Worm (Caenorhabditis elegans) whole organism, L3 larva: ENCODE data around the gene sru-37.

Source experiments
- R02D3.7 ChIP-seq: fragments of 150-350 bp; optimal IDR thresholded peaks from 2 replicates; lab custom pipeline; 2014; ENCODE audit warnings: missing biosample characterization, missing genetic modification characterization
- aly-2 ChIP-seq: fragments of 150-350 bp; optimal IDR thresholded peaks from 2 replicates; lab custom pipeline; 2014; ENCODE audit warnings: missing biosample characterization, missing genetic modification characterization
- ama-1 ChIP-seq: fragments of 150-350 bp; optimal IDR thresholded peaks from 2 replicates; lab custom pipeline; 2018
- ceh-16 ChIP-seq: sonication (generic microtip); optimal IDR thresholded peaks from 2 replicates; lab custom pipeline; 2017; ENCODE audit warnings: missing biosample characterization, missing genetic modification characterization
- ceh-9 ChIP-seq: sonication (generic microtip); optimal IDR thresholded peaks from 2 replicates; lab custom pipeline; 2018; ENCODE audit warnings: missing biosample characterization, missing genetic modification characterization
- daf-12 ChIP-seq: fragments of 150-350 bp; optimal IDR thresholded peaks from 2 replicates; lab custom pipeline; 2014; ENCODE audit warnings: missing biosample characterization, missing genetic modification reagents, missing genetic modification characterization
- egl-27 ChIP-seq: sonication (generic microtip); optimal IDR thresholded peaks from 4 replicates; lab custom pipeline; 2017; ENCODE audit warnings: missing biosample characterization, missing genetic modification reagents, missing genetic modification characterization
- egl-5 ChIP-seq: fragments of 150-350 bp; optimal IDR thresholded peaks from 2 replicates; lab custom pipeline; 2017; ENCODE audit warnings: missing biosample characterization, missing genetic modification reagents, missing genetic modification characterization, inconsistent platforms
- elt-1 ChIP-seq: fragments of 150-350 bp; optimal IDR thresholded peaks from 2 replicates; lab custom pipeline; 2014; ENCODE audit warnings: missing biosample characterization, missing genetic modification characterization
- elt-2 ChIP-seq: sonication (generic microtip); optimal IDR thresholded peaks from 2 replicates; lab custom pipeline; 2016; ENCODE audit warnings: missing genetic modification reagents, mild to moderate bottlenecking, missing genetic modification characterization, missing compliant biosample characterization
- elt-3 ChIP-seq, 3 experiments: fragments of 150-350 bp in 1 of 3; sonication (generic microtip) in 2 of 3; optimal IDR thresholded peaks; 2 replicates in 2 of 3; 4 replicates in 1 of 3; lab custom pipeline; 2014 to 2017; ENCODE audit warnings: missing biosample characterization in 3 of 3, missing genetic modification characterization in 3 of 3
- eor-1 ChIP-seq, 2 experiments: fragments of 150-350 bp; optimal IDR thresholded peaks; 2 replicates each; lab custom pipeline; 2014 to 2018; ENCODE audit warnings: missing biosample characterization in 2 of 2, missing genetic modification characterization in 2 of 2
- fkh-10 ChIP-seq: sonication (generic microtip); optimal IDR thresholded peaks from 2 replicates; lab custom pipeline; 2017; ENCODE audit warnings: missing biosample characterization, missing genetic modification reagents, missing genetic modification characterization
- hmg-11 ChIP-seq: sonication (generic microtip); optimal IDR thresholded peaks from 2 replicates; lab custom pipeline; 2016; ENCODE audit warnings: missing genetic modification characterization, missing compliant biosample characterization
- jun-1 ChIP-seq: fragments of 150-350 bp; optimal IDR thresholded peaks from 2 replicates; lab custom pipeline; 2014; ENCODE audit warnings: missing biosample characterization, missing genetic modification reagents, missing genetic modification characterization
- lin-15B ChIP-seq: fragments of 150-350 bp; optimal IDR thresholded peaks from 2 replicates; lab custom pipeline; 2014; ENCODE audit warnings: missing biosample characterization, missing genetic modification characterization
- lsy-12 ChIP-seq: sonication (generic microtip); optimal IDR thresholded peaks from 2 replicates; lab custom pipeline; 2016; ENCODE audit warnings: mild to moderate bottlenecking, missing genetic modification characterization, missing compliant biosample characterization
- mdl-1 ChIP-seq: fragments of 150-350 bp; optimal IDR thresholded peaks from 2 replicates; lab custom pipeline; 2014; ENCODE audit warnings: missing biosample characterization, missing genetic modification characterization
- mml-1 ChIP-seq: fragments of 150-350 bp; sonication (generic microtip); optimal IDR thresholded peaks from 3 replicates; lab custom pipeline; 2014; ENCODE audit warnings: missing biosample characterization, missing genetic modification characterization
- nfya-1 ChIP-seq: sonication (generic microtip); optimal IDR thresholded peaks from 2 replicates; lab custom pipeline; 2017; ENCODE audit warnings: missing genetic modification characterization, mild to moderate bottlenecking, missing compliant biosample characterization, antibody characterized with exemption, moderate library complexity; ENCODE audit not compliant: insufficient read depth
- nhr-12 ChIP-seq: fragments of 150-350 bp; optimal IDR thresholded peaks from 2 replicates; lab custom pipeline; 2014; ENCODE audit warnings: missing biosample characterization, missing genetic modification characterization
- nhr-23 ChIP-seq: fragments of 150-350 bp; optimal IDR thresholded peaks from 2 replicates; lab custom pipeline; 2014; ENCODE audit warnings: missing biosample characterization, missing genetic modification reagents, missing genetic modification characterization
- nhr-237 ChIP-seq: fragments of 150-350 bp; optimal IDR thresholded peaks from 2 replicates; lab custom pipeline; 2014; ENCODE audit warnings: missing biosample characterization, missing genetic modification characterization
- nhr-25 ChIP-seq: sonication (generic microtip); optimal IDR thresholded peaks from 2 replicates; lab custom pipeline; 2017; ENCODE audit warnings: missing biosample characterization, missing genetic modification characterization
- nhr-28 ChIP-seq: fragments of 150-350 bp; optimal IDR thresholded peaks from 2 replicates; lab custom pipeline; 2014; ENCODE audit warnings: missing biosample characterization, missing genetic modification characterization
- nhr-67 ChIP-seq: fragments of 150-350 bp; optimal IDR thresholded peaks from 2 replicates; lab custom pipeline; 2014; ENCODE audit warnings: missing biosample characterization, missing genetic modification characterization
- nhr-76 ChIP-seq: fragments of 150-350 bp; sonication (generic microtip); optimal IDR thresholded peaks from 5 replicates; lab custom pipeline; 2014; ENCODE audit warnings: missing biosample characterization, missing genetic modification characterization
- pha-4 ChIP-seq: fragments of 150-350 bp; optimal IDR thresholded peaks from 2 replicates; lab custom pipeline; 2014; ENCODE audit warnings: missing biosample characterization, missing genetic modification reagents, missing genetic modification characterization
- sea-2 ChIP-seq: fragments of 150-350 bp; sonication (generic microtip); optimal IDR thresholded peaks from 4 replicates; lab custom pipeline; 2014; ENCODE audit warnings: missing biosample characterization, missing genetic modification reagents, missing genetic modification characterization
- skn-1 ChIP-seq: fragments of 150-350 bp; optimal IDR thresholded peaks from 2 replicates; lab custom pipeline; 2014; ENCODE audit warnings: missing biosample characterization, missing genetic modification characterization
- snpc-4 ChIP-seq: fragments of 150-350 bp; optimal IDR thresholded peaks from 2 replicates; lab custom pipeline; 2014; ENCODE audit warnings: missing biosample characterization, missing genetic modification characterization
- tbx-2 ChIP-seq: sonication (generic microtip); optimal IDR thresholded peaks from 2 replicates; lab custom pipeline; 2016; ENCODE audit warnings: mild to moderate bottlenecking, missing genetic modification characterization, missing compliant biosample characterization
- unc-39 ChIP-seq: sonication (generic microtip); optimal IDR thresholded peaks from 4 replicates; lab custom pipeline; 2017; ENCODE audit warnings: missing biosample characterization, missing genetic modification characterization
- unc-62 ChIP-seq: fragments of 150-350 bp; sonication (generic microtip); optimal IDR thresholded peaks from 4 replicates; lab custom pipeline; 2014; ENCODE audit warnings: missing biosample characterization, missing genetic modification reagents, missing genetic modification characterization
- zag-1 ChIP-seq: fragments of 150-350 bp; optimal IDR thresholded peaks from 2 replicates; lab custom pipeline; 2014; ENCODE audit warnings: missing biosample characterization, missing genetic modification characterization
- ztf-11 ChIP-seq: fragments of 150-350 bp; optimal IDR thresholded peaks from 2 replicates; lab custom pipeline; 2014; ENCODE audit warnings: missing biosample characterization, missing genetic modification characterization
- ztf-4 ChIP-seq: fragments of 150-350 bp; optimal IDR thresholded peaks from 2 replicates; lab custom pipeline; 2014; ENCODE audit warnings: missing biosample characterization, missing genetic modification characterization

Gene sru-37

DNA sequence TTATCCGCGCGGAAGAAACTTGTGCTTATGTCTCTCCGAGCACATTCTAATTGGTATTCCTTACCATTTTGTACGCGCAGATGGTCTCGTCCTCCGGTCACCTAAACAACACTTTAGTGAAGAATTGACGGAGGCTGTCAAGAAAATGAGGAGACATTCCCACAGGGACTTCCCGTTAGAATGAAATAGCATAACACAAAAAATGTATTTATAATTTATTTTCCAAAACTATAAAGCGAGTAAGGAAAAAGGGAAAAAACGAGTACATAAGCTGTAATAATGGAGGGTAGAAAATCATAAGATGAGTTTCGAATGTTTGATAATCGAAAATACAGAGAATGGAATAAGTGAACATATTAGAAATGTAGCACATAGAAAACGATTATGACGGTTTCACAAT, 29.5 kb upstream of the sru-37 start, which contains the start of gene F46B6.12:
TSS of gene F46B6.12 (minus strand) at position 101 of the 400 bp plus-strand sequence.
- TF ChIP-seq unc-39, result no peak
- TF ChIP-seq nfya-1 (tag; lab: Kevin White, UChicago), result no peak
- no peak for TF ChIP-seq tbx-2 (tag; lab: Kevin White, UChicago)
- no peak for TF ChIP-seq nhr-28 (tag; lab: Kevin White, UChicago)
- no peak for TF ChIP-seq mdl-1 (tag; lab: Kevin White, UChicago)
- no peak for TF ChIP-seq elt-1 (tag; lab: Kevin White, UChicago)

DNA sequence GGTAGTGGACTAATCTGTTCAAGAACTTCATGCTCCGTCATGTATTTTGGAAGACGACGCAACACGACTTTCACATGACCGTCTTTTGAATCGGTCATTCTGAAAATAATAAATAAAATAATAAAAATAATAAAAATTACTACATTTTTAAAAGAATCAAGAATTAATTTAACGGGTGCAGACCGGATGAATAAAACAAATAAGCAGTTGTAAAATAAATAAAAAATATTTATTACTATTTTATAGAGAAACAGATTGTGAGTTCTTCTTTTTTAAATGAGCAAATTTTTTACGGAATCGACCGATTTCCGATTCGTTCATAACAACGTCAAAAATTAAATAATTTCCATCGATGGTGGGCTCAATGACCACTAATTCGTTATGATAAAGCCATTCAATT, 27.6 kb upstream of the sru-37 start, which contains the start of gene smg-4:
TSS of gene smg-4 (minus strand) at position 101 of the 400 bp plus-strand sequence.
- no peak for TF ChIP-seq nhr-76 (tag; lab: Kevin White, UChicago)
- TF ChIP-seq elt-2, result no peak
- no peak for TF ChIP-seq egl-5 (tag; lab: Kevin White, UChicago)
- no peak for TF ChIP-seq nhr-12 (tag; lab: Kevin White, UChicago)
- no peak for TF ChIP-seq aly-2
- no peak for TF ChIP-seq tbx-2 (tag; lab: Kevin White, UChicago)
- TF ChIP-seq skn-1 (tag; lab: Kevin White, UChicago), result no peak
- no peak for TF ChIP-seq nhr-23
- TF ChIP-seq eor-1 (tag; optimal IDR thresholded peaks at IDR 0.05; lab: Kevin White, UChicago), result no peak
- no peak for TF ChIP-seq ztf-4 (tag; lab: Kevin White, UChicago)
- TF ChIP-seq, all 47 proteins: peak for 0

DNA sequence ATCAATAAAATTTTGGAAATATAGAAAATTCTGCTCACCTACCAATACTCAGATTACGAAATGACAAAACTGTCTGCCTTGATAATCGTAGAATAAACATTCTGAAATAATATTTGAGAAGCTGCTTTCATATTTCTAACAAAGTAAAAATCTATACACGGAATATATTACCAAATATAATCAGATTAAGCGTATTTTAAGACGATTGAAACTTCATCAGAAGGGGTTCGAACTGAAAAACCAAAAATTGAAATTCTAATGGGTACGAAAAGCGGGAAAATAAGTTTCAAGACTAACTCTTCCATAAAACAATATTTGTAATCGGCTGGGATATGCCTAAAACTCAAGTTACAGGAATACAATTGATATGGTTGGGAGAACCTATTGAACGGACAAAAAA, 25.8 kb upstream of the sru-37 start, which contains the start of gene F46B6.4:
TSS of gene F46B6.4 (minus strand) at position 101 of the 400 bp plus-strand sequence.
- TF ChIP-seq snpc-4 (tag; lab: Kevin White, UChicago), result no peak
- no peak for TF ChIP-seq lin-15B (tag; lab: Kevin White, UChicago)
- no peak for TF ChIP-seq ceh-9 (tag; lab: Kevin White, UChicago)

DNA sequence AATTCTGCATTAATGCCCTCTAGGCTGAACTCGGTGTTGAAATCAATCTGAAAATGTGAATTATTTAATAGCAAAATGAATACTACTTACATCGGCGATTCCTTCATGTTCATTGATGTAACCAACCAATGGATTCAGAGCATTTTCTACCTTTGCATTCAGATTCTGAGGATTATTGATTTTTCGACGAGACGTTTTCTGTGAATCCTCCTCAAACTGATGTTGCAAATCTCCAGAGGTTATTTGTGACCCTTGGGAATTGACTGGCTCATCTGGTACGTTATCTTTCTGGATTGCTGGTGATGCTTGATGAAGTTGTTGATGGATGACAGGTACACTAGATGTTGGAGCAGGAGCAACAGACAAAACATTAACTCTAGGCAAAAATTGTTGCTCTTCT, 23.2 kb upstream of the sru-37 start:
- TF ChIP-seq egl-27 (no peak), nhr-67 (tag; lab: Kevin White, UChicago) (no peak), fkh-10 (GFP tag; lab: Kevin White, UChicago) (no peak)

DNA sequence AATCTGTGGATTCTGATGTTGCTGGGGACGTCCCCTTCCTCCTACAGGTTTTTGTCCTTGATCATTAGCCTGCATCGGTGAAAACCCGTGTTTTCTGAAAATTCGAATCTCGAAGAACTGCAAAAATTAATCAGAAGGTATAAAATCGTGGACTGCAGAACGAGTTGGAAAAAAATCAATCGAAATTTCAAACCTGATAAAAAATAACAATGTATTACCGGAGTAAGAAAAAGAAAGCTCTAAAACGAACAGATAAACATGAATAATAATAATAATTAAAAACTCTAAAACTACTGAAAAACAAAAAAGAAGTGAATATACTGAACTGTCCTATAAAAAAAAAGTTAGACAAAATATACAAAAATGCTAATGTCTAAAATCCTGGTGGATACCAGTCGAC, 22.3 kb upstream of the sru-37 start, which contains the start of gene F46B6.5:
TSS of gene F46B6.5 (minus strand) at position 101 of the 400 bp plus-strand sequence.
- TF ChIP-seq hmg-11 (no peak), ceh-16 (tag; lab: Kevin White, UChicago) (no peak), jun-1 (tag; lab: Kevin White, UChicago) (no peak), ztf-11 (tag; lab: Kevin White, UChicago) (no peak), skn-1 (tag; lab: Kevin White, UChicago) (no peak), ceh-9 (tag; lab: Kevin White, UChicago) (no peak), pha-4 (tag; lab: Kevin White, UChicago) (no peak), lsy-12 (no peak), elt-2 (no peak), unc-62 (GFP tag; lab: Kevin White, UChicago) (no peak), nhr-12 (tag; lab: Kevin White, UChicago) (no peak), daf-12 (tag; lab: Kevin White, UChicago) (no peak), elt-3 (tag; optimal IDR thresholded peaks at IDR 0.05; lab: Kevin White, UChicago) (no peak), mml-1 (tag; lab: Kevin White, UChicago) (no peak), ama-1 (lab: Kevin White, UChicago) (no peak), mdl-1 (tag; lab: Kevin White, UChicago) (no peak), elt-1 (tag; lab: Kevin White, UChicago) (no peak), aly-2 (no peak)

DNA sequence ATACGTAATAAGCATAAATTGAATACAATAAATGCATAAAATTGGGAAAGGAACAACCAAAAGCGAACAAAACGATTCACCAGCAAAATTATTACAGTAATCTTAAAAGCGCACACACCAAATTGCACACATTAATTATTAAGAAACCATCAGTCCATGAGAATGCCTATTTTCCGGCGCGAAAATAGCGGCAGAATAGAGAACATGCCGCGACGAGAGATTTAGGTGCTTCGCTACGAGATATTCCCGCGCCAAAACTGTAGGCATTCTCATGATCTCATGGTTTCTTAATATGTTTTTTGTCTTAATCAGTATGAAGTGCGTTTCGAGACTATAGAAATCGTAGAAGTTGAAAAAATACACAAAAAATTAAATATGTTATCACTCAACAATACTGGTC, 21.0 kb upstream of the sru-37 start:
- TF ChIP-seq nhr-25 (tag; lab: Kevin White, UChicago), result no peak
- TF ChIP-seq sea-2 (GFP tag; lab: Kevin White, UChicago), result no peak
- no peak for TF ChIP-seq egl-5 (tag; lab: Kevin White, UChicago)
- no peak for TF ChIP-seq jun-1 (tag; lab: Kevin White, UChicago)
- TF ChIP-seq R02D3.7 (tag; lab: Kevin White, UChicago), result no peak
- TF ChIP-seq ztf-11 (tag; lab: Kevin White, UChicago), result no peak
- no peak for TF ChIP-seq nhr-237 (tag; lab: Kevin White, UChicago)
- no peak for TF ChIP-seq nhr-12 (tag; lab: Kevin White, UChicago)
- no peak for TF ChIP-seq zag-1 (tag; lab: Kevin White, UChicago)
